Worm (Caenorhabditis elegans) whole organism, young adult: ENCODE measurements around the gene F59A6.11.

Source experiments
- C17E4.6 ChIP-seq: fragments of 200-800 bp; sonication (Bioruptor generic); IDR thresholded peaks from 2 replicates; pipeline ENCODE4 v1.3.6; 2022; ENCODE audit warnings: missing genetic modification reagents, missing genetic modification characterization, missing compliant biosample characterization
- D2030.7 ChIP-seq: fragments of 200-800 bp; sonication (Bioruptor generic); IDR thresholded peaks from 2 replicates; pipeline ENCODE4 v1.3.6; 2022; ENCODE audit warnings: missing genetic modification reagents, missing genetic modification characterization, missing compliant biosample characterization
- F10E7.11 ChIP-seq: sonication (generic microtip); optimal IDR thresholded peaks from 2 replicates; lab custom pipeline; 2017; ENCODE audit warnings: mild to moderate bottlenecking, missing genetic modification characterization, moderate library complexity, missing compliant biosample characterization
- F33H1.4 ChIP-seq: fragments of 200-800 bp; sonication (Bioruptor generic); IDR thresholded peaks from 2 replicates; pipeline ENCODE4 v1.3.6; 2022; ENCODE audit warnings: missing genetic modification reagents, missing genetic modification characterization, missing compliant biosample characterization
- F57A8.1 ChIP-seq: fragments of 200-800 bp; sonication (Bioruptor generic); optimal IDR thresholded peaks from 2 replicates; lab custom pipeline; 2018; ENCODE audit warnings: mild to moderate bottlenecking, missing genetic modification characterization, moderate library complexity, missing compliant biosample characterization
- K12H6.12 ChIP-seq: fragments of 200-800 bp; sonication (Bioruptor generic); optimal IDR thresholded peaks from 2 replicates; lab custom pipeline; 2018; ENCODE audit warnings: mild to moderate bottlenecking, missing genetic modification characterization, missing compliant biosample characterization
- T26A5.8 ChIP-seq: sonication (generic microtip); optimal IDR thresholded peaks from 2 replicates; lab custom pipeline; 2016; ENCODE audit warnings: missing genetic modification characterization, missing compliant biosample characterization
- Y53G8AR.9 ChIP-seq: fragments of 200-800 bp; sonication (Bioruptor generic); conservative IDR thresholded peaks from 2 replicates; pipeline ENCODE4 v1.3.6; 2022; ENCODE audit warnings: missing genetic modification reagents, missing genetic modification characterization, missing compliant biosample characterization
- Y56A3A.18 ChIP-seq: fragments of 200-800 bp; sonication (Bioruptor generic); IDR thresholded peaks from 2 replicates; pipeline ENCODE4 v1.3.6; 2022; ENCODE audit warnings: missing genetic modification reagents, missing genetic modification characterization, missing compliant biosample characterization
- Y79H2A.3 ChIP-seq: fragments of 200-800 bp; sonication (Bioruptor generic); conservative IDR thresholded peaks from 2 replicates; pipeline ENCODE4 v1.3.6; 2022; ENCODE audit warnings: missing genetic modification reagents, missing genetic modification characterization, missing compliant biosample characterization
- ZK185.1 ChIP-seq: sonication (generic microtip); optimal IDR thresholded peaks from 2 replicates; lab custom pipeline; 2016; ENCODE audit warnings: mild to moderate bottlenecking, missing genetic modification characterization, missing compliant biosample characterization; ENCODE audit not compliant: poor library complexity, severe bottlenecking
- aptf-3 ChIP-seq: fragments of 200-800 bp; sonication (Bioruptor generic); IDR thresholded peaks from 2 replicates; pipeline ENCODE4 v1.3.6; 2022; ENCODE audit warnings: missing genetic modification characterization, missing compliant biosample characterization
- bed-2 ChIP-seq: fragments of 200-800 bp; sonication (Bioruptor generic); IDR thresholded peaks from 2 replicates; pipeline ENCODE4 v1.3.6; 2022; ENCODE audit warnings: missing genetic modification reagents, missing genetic modification characterization, missing compliant biosample characterization
- cebp-1 ChIP-seq, 2 experiments: fragments of 200-800 bp in 1 of 2; sonication (Bioruptor generic) in 1 of 2; sonication (generic microtip) in 1 of 2; IDR thresholded peaks in 1 of 2; optimal IDR thresholded peaks in 1 of 2; 2 replicates each; pipeline versions ENCODE4 v1.3.6 to Lab custom; 2017 to 2022; ENCODE audit warnings: missing compliant biosample characterization in 2 of 2, missing genetic modification characterization in 2 of 2, mild to moderate bottlenecking in 1 of 2, missing genetic modification reagents in 1 of 2, moderate library complexity in 1 of 2
- ceh-91 ChIP-seq: fragments of 200-800 bp; sonication (Bioruptor generic); IDR thresholded peaks from 2 replicates; pipeline ENCODE4 v1.3.6; 2022; ENCODE audit warnings: missing genetic modification reagents, missing genetic modification characterization, missing compliant biosample characterization
- chd-7 ChIP-seq: sonication (generic microtip); optimal IDR thresholded peaks from 2 replicates; lab custom pipeline; 2016; ENCODE audit warnings: mild to moderate bottlenecking, missing genetic modification characterization, moderate library complexity, missing compliant biosample characterization
- die-1 ChIP-seq: sonication (generic microtip); optimal IDR thresholded peaks from 2 replicates; lab custom pipeline; 2016; ENCODE audit warnings: missing genotype, mild to moderate bottlenecking, missing genetic modification characterization, missing compliant biosample characterization
- efl-1 ChIP-seq: fragments of 150-350 bp; optimal IDR thresholded peaks from 2 replicates; lab custom pipeline; 2014; ENCODE audit warnings: missing biosample characterization, missing genetic modification reagents, missing genetic modification characterization
- egrh-3 ChIP-seq: fragments of 200-800 bp; sonication (Bioruptor generic); IDR thresholded peaks from 2 replicates; pipeline ENCODE4 v1.3.6; 2022; ENCODE audit warnings: missing genetic modification reagents, missing genetic modification characterization, missing compliant biosample characterization
- ets-4 ChIP-seq: fragments of 200-800 bp; sonication (Bioruptor generic); optimal IDR thresholded peaks from 2 replicates; lab custom pipeline; 2018; ENCODE audit warnings: mild to moderate bottlenecking, missing genetic modification characterization, missing compliant biosample characterization
- him-1 ChIP-seq: sonication (generic microtip); optimal IDR thresholded peaks from 2 replicates; lab custom pipeline; 2016; ENCODE audit warnings: missing genotype, missing genetic modification reagents, missing genetic modification characterization, missing compliant biosample characterization
- hlh-26 ChIP-seq: fragments of 200-800 bp; sonication (Bioruptor generic); conservative IDR thresholded peaks from 2 replicates; pipeline ENCODE4 v1.3.6; 2022; ENCODE audit warnings: missing genetic modification reagents, missing genetic modification characterization, missing compliant biosample characterization
- hmg-1.2 ChIP-seq: fragments of 200-800 bp; sonication (Bioruptor generic); IDR thresholded peaks from 2 replicates; pipeline ENCODE4 v1.3.6; 2022; ENCODE audit warnings: missing genetic modification reagents, missing genetic modification characterization, missing compliant biosample characterization
- hrde-1 ChIP-seq: sonication (generic microtip); optimal IDR thresholded peaks from 2 replicates; lab custom pipeline; 2016; ENCODE audit warnings: missing genetic modification characterization, mild to moderate bottlenecking, missing compliant biosample characterization, moderate library complexity, missing genotype, missing genetic modification reagents, borderline replicate concordance
- lag-1 ChIP-seq: fragments of 200-800 bp; sonication (Bioruptor generic); IDR thresholded peaks from 2 replicates; pipeline ENCODE4 v1.3.6; 2022; ENCODE audit warnings: missing genetic modification reagents, missing genetic modification characterization, missing compliant biosample characterization
- let-526 ChIP-seq: fragments of 200-800 bp; sonication (Bioruptor generic); IDR thresholded peaks from 2 replicates; pipeline ENCODE4 v1.3.6; 2022; ENCODE audit warnings: missing genetic modification reagents, missing genetic modification characterization, missing compliant biosample characterization
- lin-26 ChIP-seq: fragments of 200-800 bp; sonication (Bioruptor generic); IDR thresholded peaks from 2 replicates; pipeline ENCODE4 v1.3.6; 2022; ENCODE audit warnings: missing genetic modification reagents, missing genetic modification characterization, missing compliant biosample characterization
- lsl-1 ChIP-seq: fragments of 200-800 bp; sonication (Bioruptor generic); optimal IDR thresholded peaks from 2 replicates; lab custom pipeline; 2018; ENCODE audit warnings: mild to moderate bottlenecking, missing genetic modification characterization, moderate library complexity, missing compliant biosample characterization
- lsy-27 ChIP-seq: sonication (generic microtip); optimal IDR thresholded peaks from 2 replicates; lab custom pipeline; 2017; ENCODE audit warnings: missing genetic modification characterization, mild to moderate bottlenecking, missing compliant biosample characterization, antibody characterized with exemption, missing genotype, borderline replicate concordance; ENCODE audit not compliant: insufficient read depth
- madf-6 ChIP-seq: fragments of 200-800 bp; sonication (Bioruptor generic); IDR thresholded peaks from 2 replicates; pipeline ENCODE4 v1.3.6; 2022; ENCODE audit warnings: missing genetic modification reagents, missing genetic modification characterization, missing compliant biosample characterization
- madf-8 ChIP-seq: fragments of 200-800 bp; sonication (Bioruptor generic); conservative IDR thresholded peaks from 2 replicates; pipeline ENCODE4 v1.3.6; 2022; ENCODE audit warnings: missing genetic modification reagents, missing genetic modification characterization, missing compliant biosample characterization
- mel-28 ChIP-seq: sonication (generic microtip); optimal IDR thresholded peaks from 2 replicates; lab custom pipeline; 2016; ENCODE audit warnings: borderline replicate concordance, mild to moderate bottlenecking, missing genetic modification characterization, missing compliant biosample characterization
- mes-4 ChIP-seq: sonication (generic microtip); optimal IDR thresholded peaks from 2 replicates; lab custom pipeline; 2016; ENCODE audit warnings: missing genotype, missing genetic modification characterization, missing compliant biosample characterization
- pbrm-1 ChIP-seq: fragments of 200-800 bp; sonication (Bioruptor generic); IDR thresholded peaks from 2 replicates; pipeline ENCODE4 v1.3.6; 2022; ENCODE audit warnings: missing genetic modification reagents, missing genetic modification characterization, missing compliant biosample characterization
- repo-1 ChIP-seq: sonication (generic microtip); optimal IDR thresholded peaks from 2 replicates; lab custom pipeline; 2017; ENCODE audit warnings: mild to moderate bottlenecking, missing genetic modification characterization, missing compliant biosample characterization
- rpc-1 ChIP-seq, 2 experiments: fragments of 150-350 bp in 1 of 2; sonication (generic microtip) in 1 of 2; optimal IDR thresholded peaks; 2 replicates each; lab custom pipeline; 2014 to 2018; ENCODE audit warnings: missing biosample characterization in 1 of 2, missing genetic modification characterization in 1 of 2, missing genetic modification reagents in 1 of 2, missing genotype in 1 of 2
- sea-2 ChIP-seq: fragments of 200-800 bp; sonication (Bioruptor generic); IDR thresholded peaks from 2 replicates; pipeline ENCODE4 v1.3.6; 2022; ENCODE audit warnings: missing genetic modification characterization, missing compliant biosample characterization
- snpc-3.4 ChIP-seq: sonication (generic microtip); optimal IDR thresholded peaks from 2 replicates; lab custom pipeline; 2017; ENCODE audit warnings: missing genetic modification characterization, mild to moderate bottlenecking, missing compliant biosample characterization, antibody characterized with exemption, moderate library complexity, missing genotype, missing genetic modification reagents
- somi-1 ChIP-seq: fragments of 200-800 bp; sonication (Bioruptor generic); optimal IDR thresholded peaks from 2 replicates; lab custom pipeline; 2018; ENCODE audit warnings: mild to moderate bottlenecking, missing genetic modification characterization, missing compliant biosample characterization
- sptf-2 ChIP-seq: fragments of 200-800 bp; sonication (Bioruptor generic); optimal IDR thresholded peaks from 2 replicates; lab custom pipeline; 2018; ENCODE audit warnings: mild to moderate bottlenecking, missing genetic modification characterization, missing compliant biosample characterization
- tbp1 ChIP-seq: fragments of 200-800 bp; sonication (Bioruptor generic); optimal IDR thresholded peaks from 2 replicates; lab custom pipeline; 2018; ENCODE audit warnings: mild to moderate bottlenecking, missing genetic modification characterization, missing compliant biosample characterization
- unc-62 ChIP-seq: fragments of 150-350 bp; optimal IDR thresholded peaks from 2 replicates; lab custom pipeline; 2014; ENCODE audit warnings: missing biosample characterization, missing genetic modification reagents, missing genetic modification characterization
- xnd-1 ChIP-seq: sonication (generic microtip); optimal IDR thresholded peaks from 2 replicates; lab custom pipeline; 2016; ENCODE audit warnings: missing genotype, missing genetic modification reagents, missing genetic modification characterization, missing compliant biosample characterization
- zfh-2 ChIP-seq: fragments of 200-800 bp; sonication (Bioruptor generic); conservative IDR thresholded peaks from 2 replicates; pipeline ENCODE4 v1.3.6; 2022; ENCODE audit warnings: missing genetic modification reagents, missing genetic modification characterization, missing compliant biosample characterization
- ztf-22 ChIP-seq: fragments of 200-800 bp; sonication (Bioruptor generic); optimal IDR thresholded peaks from 2 replicates; lab custom pipeline; 2018; ENCODE audit warnings: mild to moderate bottlenecking, missing genetic modification characterization, moderate library complexity, missing compliant biosample characterization

The F59A6.11 gene

ce11 chrII:5001866-5002265 lies 3.3 kb upstream of the F59A6.11 start:
- TF ChIP-seq let-526 (GFP tag; lab: Robert Waterston, UW), result no peak
- 0 out of 2 replicates have a peak, but pooled peaks have one; percentile 49 for TF ChIP-seq aptf-3
- TF ChIP-seq, all 124 proteins: peak for 1

DNA sequence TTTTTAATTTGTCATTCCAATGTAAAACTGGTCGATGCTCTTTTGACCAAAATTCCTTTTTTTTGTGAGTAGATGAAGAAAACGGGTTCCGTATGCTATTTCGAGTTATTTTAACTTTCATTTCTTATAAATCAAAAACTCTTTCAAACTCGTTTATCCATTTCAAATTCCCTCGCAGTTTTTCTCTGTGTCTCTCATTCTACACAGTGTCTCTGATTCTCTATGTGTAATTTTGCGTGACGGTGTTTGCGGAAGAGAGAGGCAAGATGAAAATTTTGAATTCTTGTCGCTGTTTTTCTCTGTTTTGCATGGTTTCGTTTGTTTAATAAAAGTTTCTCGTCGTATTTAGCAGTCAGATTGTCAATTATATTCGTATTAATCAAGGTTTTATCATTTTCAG lies 565 bp upstream of the F59A6.11 start, which contains the start of gene citk-2:
Gene citk-2 (plus strand): TSS at position 399 of the 400 bp plus-strand sequence.
- TF ChIP-seq hlh-26 (no peak), hmg-1.2 (GFP tag; lab: Robert Waterston, UW) (peak; percentile 97), pbrm-1 (GFP tag; lab: Robert Waterston, UW) (0 out of 2 replicates have a peak, but pooled peaks have one; percentile 42), egrh-3 (no peak), hrde-1 (tag; lab: Kevin White, UChicago) (no peak), T26A5.8 (no peak), xnd-1 (tag; lab: Kevin White, UChicago) (no peak), F57A8.1 (GFP tag; lab: Kevin White, UChicago) (no peak), ceh-91 (0 out of 2 replicates have a peak, but pooled peaks have one; percentile 37), Y56A3A.18 (GFP tag; lab: Robert Waterston, UW) (0 out of 2 replicates have a peak, but pooled peaks have one; percentile 77), F10E7.11 (tag; lab: Kevin White, UChicago) (no peak), K12H6.12 (tag; lab: Kevin White, UChicago) (no peak), repo-1 (no peak), sptf-2 (GFP tag; lab: Kevin White, UChicago) (no peak), somi-1 (GFP tag; lab: Kevin White, UChicago) (no peak), let-526 (GFP tag; lab: Robert Waterston, UW) (no peak), mes-4 (tag; lab: Kevin White, UChicago) (no peak), ztf-22 (no peak), rpc-1 (optimal IDR thresholded peaks at IDR 0.05; lab: Kevin White, UChicago) (no peak), rpc-1 (tag; optimal IDR thresholded peaks at IDR 0.05; lab: Kevin White, UChicago) (no peak), chd-7 (tag; lab: Kevin White, UChicago) (no peak), snpc-3.4 (tag; lab: Kevin White, UChicago) (peak; percentile 55), mel-28 (tag; lab: Kevin White, UChicago) (no peak), F33H1.4 (peak; percentile 59), cebp-1 (GFP tag; IDR thresholded peaks at IDR 0.05; lab: Robert Waterston, UW) (no peak), cebp-1 (tag; optimal IDR thresholded peaks at IDR 0.05; lab: Kevin White, UChicago) (no peak), lag-1 (GFP tag; lab: Robert Waterston, UW) (no peak), C17E4.6 (GFP tag; lab: Robert Waterston, UW) (no peak), madf-8 (GFP tag; lab: Robert Waterston, UW) (no peak), him-1 (tag; lab: Kevin White, UChicago) (no peak), Y53G8AR.9 (GFP tag; lab: Robert Waterston, UW) (peak; percentile 70; the same call in 1 of the 2 replicates), madf-6 (GFP tag; lab: Robert Waterston, UW) (peak; percentile 58), D2030.7 (no peak), lin-26 (GFP tag; lab: Robert Waterston, UW) (no peak), unc-62 (no peak), lsy-27 (tag; lab: Kevin White, UChicago) (no peak), lsl-1 (GFP tag; lab: Kevin White, UChicago) (peak; percentile 30), sea-2 (GFP tag; lab: Robert Waterston, UW) (no peak), efl-1 (peak; percentile 91), ets-4 (GFP tag; lab: Kevin White, UChicago) (no peak), ZK185.1 (peak; percentile 53), zfh-2 (GFP tag; lab: Robert Waterston, UW) (no peak), Y79H2A.3 (GFP tag; lab: Robert Waterston, UW) (no peak), bed-2 (GFP tag; lab: Robert Waterston, UW) (no peak), die-1 (tag; lab: Kevin White, UChicago) (no peak), tbp1 (GFP tag; lab: Kevin White, UChicago) (peak; percentile 57)
